Fruit fly (Drosophila melanogaster): ENCODE measurements around the gene SMC1.

DNA sequence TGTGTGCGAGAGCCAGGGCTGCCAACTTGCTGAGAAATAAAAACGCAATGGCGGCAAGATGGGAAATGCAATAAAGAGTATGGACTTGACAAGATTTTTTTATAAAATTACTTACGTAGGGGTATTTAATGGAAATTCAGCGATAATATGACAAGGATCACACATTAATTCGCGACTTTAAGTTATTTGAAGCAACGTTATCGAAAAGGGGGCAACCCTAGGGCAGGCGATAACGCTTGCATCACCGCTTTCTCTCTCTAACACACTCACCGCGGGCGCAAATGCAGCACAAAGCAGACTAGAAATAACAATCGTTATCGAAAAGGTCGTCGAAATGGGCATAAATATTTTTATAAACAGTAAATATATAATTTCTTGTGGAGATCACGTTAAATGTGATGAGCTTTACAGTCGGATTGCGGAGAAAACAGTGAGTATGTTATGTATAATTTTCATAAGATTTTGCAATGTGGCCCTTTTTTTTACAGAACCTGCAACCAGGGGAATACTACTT, 10.0 kb upstream of the SMC1 start, which contains the start of gene Rox8:
- TF ChIP-seq psq (optimal IDR thresholded peaks at IDR 0.05): no peak
- no peak for TF ChIP-seq pan (optimal IDR thresholded peaks at IDR 0.05)
- TF ChIP-seq usp (GFP tag; optimal IDR thresholded peaks at IDR 0.05): no peak
- TF ChIP-seq EcR (GFP tag; optimal IDR thresholded peaks at IDR 0.05): no peak
- TF ChIP-seq Dll (optimal IDR thresholded peaks at IDR 0.05): no peak

Data from whole organism.